Worm (Caenorhabditis elegans): ENCODE results near the gene Y75B8A.44.

DNA sequence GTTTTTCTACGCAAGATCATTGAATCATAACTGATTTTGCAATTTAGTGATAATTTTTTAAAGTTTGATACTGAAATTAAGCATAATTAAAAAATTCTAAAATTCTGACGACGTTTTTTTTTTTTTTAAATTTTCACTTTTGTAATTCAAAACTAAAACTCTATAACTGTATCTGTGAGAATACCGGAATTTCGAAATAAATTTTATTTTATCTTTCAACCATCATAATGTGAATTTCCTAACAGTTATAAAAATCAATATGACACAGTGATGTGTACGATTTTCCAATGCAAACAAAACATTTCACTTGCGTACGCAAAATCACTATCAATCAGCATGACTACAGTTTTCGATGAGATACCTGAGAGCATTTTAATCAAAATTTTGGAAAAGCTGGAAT, 41.6 kb downstream of the Y75B8A.44 start, which contains the start of the genes grl-15 and fbxa-89:
- no peak for TF ChIP-seq ama-1 (optimal IDR thresholded peaks at IDR 0.05)
- TF ChIP-seq ceh-13 (GFP tag; optimal IDR thresholded peaks at IDR 0.05): no peak

All from whole organism, early embryonic.